Fruit fly (Drosophila melanogaster) whole organism, adult: ENCODE measurements around the gene CG4854.

Source experiments
- CG7101 ChIP-seq: fragments of 200-800 bp; sonication (Bioruptor generic); optimal IDR thresholded peaks from 2 replicates; lab custom pipeline; 2018; ENCODE audit warnings: missing biosample characterization, mild to moderate bottlenecking, missing genetic modification characterization, moderate library complexity
- bab1 ChIP-seq: fragments of 200-800 bp; sonication (Bioruptor generic); optimal IDR thresholded peaks from 3 replicates; lab custom pipeline; 2019; ENCODE audit warnings: missing biosample characterization, mild to moderate bottlenecking, missing genetic modification characterization, moderate library complexity

- TF ChIP-seq CG7101 (tag; lab: Kevin White, UChicago) (no peak), bab1 (GFP tag; lab: Kevin White, UChicago) (no peak)
These were observed 31.1 kb downstream of the CG4854 start for dm6 chr3R:20058960-20059359.
